Worm (Caenorhabditis elegans): ENCODE data around the gene C25H3.17.

Gene C25H3.17

DNA sequence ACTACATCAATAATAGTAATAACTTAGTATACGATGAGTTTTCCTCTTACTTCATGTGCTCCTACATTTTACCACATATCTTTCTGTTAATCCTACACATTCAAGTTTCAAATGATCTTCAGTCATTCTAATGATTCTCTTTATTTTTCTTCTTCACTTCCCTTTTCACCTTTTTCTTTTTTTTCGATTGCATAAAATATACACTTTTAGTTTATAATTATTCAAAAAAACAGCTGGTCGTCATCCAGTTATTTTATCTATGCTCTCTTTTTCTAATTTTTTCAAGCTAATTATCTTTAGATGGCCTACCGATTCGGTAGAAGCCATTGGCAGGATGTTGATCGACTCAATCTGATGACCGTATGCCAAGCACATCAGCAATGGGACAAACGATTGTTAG, 15.3 kb downstream of the C25H3.17 start, which contains the start of gene F59E12.1:
TSS of gene F59E12.1 (plus strand) at position 301 of the 400 bp plus-strand sequence.
- TF ChIP-seq hlh-1 (tag; optimal IDR thresholded peaks at IDR 0.05), result no peak
- no peak for TF ChIP-seq elt-1 (tag; optimal IDR thresholded peaks at IDR 0.05; ENCODE audit: borderline replicate concordance, insufficient read depth)
- no peak for TF ChIP-seq nhr-237 (tag; optimal IDR thresholded peaks at IDR 0.05)
- TF ChIP-seq elt-3 (tag; optimal IDR thresholded peaks at IDR 0.05), result no peak
- TF ChIP-seq mep-1 (tag; optimal IDR thresholded peaks at IDR 0.05), result no peak
- no peak for TF ChIP-seq lin-13 (tag; optimal IDR thresholded peaks at IDR 0.05)
- TF ChIP-seq unc-39 (tag; optimal IDR thresholded peaks at IDR 0.05), result no peak

- TF ChIP-seq unc-62 (GFP tag; optimal IDR thresholded peaks at IDR 0.05) (no peak), nhr-237 (tag; optimal IDR thresholded peaks at IDR 0.05) (no peak), hlh-1 (tag; optimal IDR thresholded peaks at IDR 0.05) (no peak), pha-4 (tag; optimal IDR thresholded peaks at IDR 0.05) (no peak), flh-1 (GFP tag; optimal IDR thresholded peaks at IDR 0.05) (no peak), ceh-43 (GFP tag; optimal IDR thresholded peaks at IDR 0.05) (no peak), unc-39 (tag; optimal IDR thresholded peaks at IDR 0.05) (no peak), sem-2 (GFP tag; optimal IDR thresholded peaks at IDR 0.05) (no peak), lsy-2 (tag; optimal IDR thresholded peaks at IDR 0.05) (no peak), elt-1 (tag; optimal IDR thresholded peaks at IDR 0.05; ENCODE audit: borderline replicate concordance, insufficient read depth) (no peak), nhr-76 (tag; optimal IDR thresholded peaks at IDR 0.05) (no peak), nhr-2 (tag; optimal IDR thresholded peaks at IDR 0.05) (no peak), zip-8 (tag; optimal IDR thresholded peaks at IDR 0.05) (no peak), elt-3 (tag; optimal IDR thresholded peaks at IDR 0.05) (no peak), ces-1 (GFP tag; optimal IDR thresholded peaks at IDR 0.05) (no peak), bed-3 (GFP tag; optimal IDR thresholded peaks at IDR 0.05) (no peak)
Measured at ce11 chrII:5652334-5652733, 17.1 kb downstream of the C25H3.17 start, which contains the start of gene bli-2. Gene bli-2 (minus strand): TSS chrII:5652434.

DNA sequence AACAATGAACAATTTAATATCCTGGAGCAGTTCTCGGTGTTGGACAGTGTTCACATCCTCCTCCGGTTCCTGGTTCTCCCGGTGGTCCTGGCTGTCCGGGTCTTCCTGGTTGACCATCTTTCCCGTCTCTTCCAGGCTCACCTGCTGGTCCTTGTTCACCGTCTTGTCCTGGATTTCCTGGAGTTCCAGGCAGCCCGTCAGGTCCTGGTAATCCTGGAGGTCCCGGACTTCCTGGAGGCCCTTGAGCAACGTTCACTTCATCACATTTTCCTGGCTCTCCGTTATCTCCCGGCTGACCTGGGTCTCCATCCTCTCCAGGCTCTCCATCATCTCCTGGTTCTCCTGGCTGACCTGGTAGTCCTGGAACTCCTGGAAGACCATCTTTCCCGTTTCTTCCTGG, 18.1 kb downstream of the C25H3.17 start:
- TF ChIP-seq lin-32 (GFP tag; optimal IDR thresholded peaks at IDR 0.05) (no peak), unc-39 (tag; optimal IDR thresholded peaks at IDR 0.05) (no peak), ceh-43 (GFP tag; optimal IDR thresholded peaks at IDR 0.05) (no peak), ceh-83 (GFP tag; optimal IDR thresholded peaks at IDR 0.05) (no peak), drap-1 (GFP tag; optimal IDR thresholded peaks at IDR 0.05) (no peak), flh-1 (GFP tag; optimal IDR thresholded peaks at IDR 0.05) (no peak), unc-62 (GFP tag; optimal IDR thresholded peaks at IDR 0.05) (no peak), nhr-237 (tag; optimal IDR thresholded peaks at IDR 0.05) (no peak), bed-3 (GFP tag; optimal IDR thresholded peaks at IDR 0.05) (no peak), elt-1 (tag; optimal IDR thresholded peaks at IDR 0.05; ENCODE audit: borderline replicate concordance, insufficient read depth) (no peak), nhr-2 (tag; optimal IDR thresholded peaks at IDR 0.05) (no peak), tbx-8 (GFP tag; optimal IDR thresholded peaks at IDR 0.05) (no peak), cnd-1 (tag; optimal IDR thresholded peaks at IDR 0.05) (no peak), ham-2 (GFP tag; optimal IDR thresholded peaks at IDR 0.05) (no peak), nhr-28 (tag; optimal IDR thresholded peaks at IDR 0.05) (no peak), snpc-4 (tag; optimal IDR thresholded peaks at IDR 0.05) (no peak), ces-1 (GFP tag; optimal IDR thresholded peaks at IDR 0.05) (no peak), mab-5 (tag; optimal IDR thresholded peaks at IDR 0.05) (no peak), sem-2 (GFP tag; optimal IDR thresholded peaks at IDR 0.05) (no peak)

DNA sequence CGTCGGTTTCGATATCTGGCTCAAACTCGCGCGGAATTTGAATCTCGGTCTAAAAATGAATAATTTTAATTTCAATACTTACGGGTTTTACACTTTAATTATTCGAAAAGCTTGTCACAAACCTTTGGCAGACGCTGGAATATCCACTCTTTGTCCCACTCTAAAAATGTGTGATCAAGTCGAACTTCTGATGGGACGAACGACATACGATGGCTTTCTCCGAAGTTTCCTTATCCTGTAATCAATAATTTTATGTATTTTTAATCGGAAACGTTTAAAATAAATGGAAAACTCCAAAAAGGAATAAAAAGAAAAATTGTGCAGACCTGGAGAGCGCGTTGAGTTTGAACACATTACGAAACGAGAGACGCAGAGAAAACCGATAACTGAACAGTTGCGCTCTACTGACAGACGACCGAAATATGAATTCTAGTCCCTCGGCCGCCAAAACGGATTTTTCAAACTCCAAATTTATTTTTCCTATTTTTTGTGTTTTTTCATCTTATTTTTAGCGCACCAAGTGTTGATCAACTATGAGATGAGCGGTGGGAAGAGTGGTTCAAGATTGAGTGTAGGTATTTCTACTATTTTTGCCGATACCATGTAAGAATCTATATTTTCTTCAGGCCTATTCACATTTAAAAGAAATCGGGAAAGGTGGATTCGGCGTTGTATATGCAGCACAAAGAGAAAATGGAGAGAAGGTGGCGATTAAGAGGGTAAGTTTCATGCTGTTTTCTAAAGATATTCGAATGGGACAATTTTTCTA, 20.1 kb downstream of the C25H3.17 start, which contains the start of the genes sam-4, F59E12.17 and zyg-1:
TSS of gene sam-4 (minus strand) at position 51 of the 769 bp plus-strand sequence.
TSS of gene F59E12.17 (minus strand) at position 235 of the 769 bp plus-strand sequence.
TSS of gene zyg-1 (plus strand) at position 513 of the 769 bp plus-strand sequence.
- TF ChIP-seq snpc-4 (tag; optimal IDR thresholded peaks at IDR 0.05) (no peak), lsy-2 (tag; optimal IDR thresholded peaks at IDR 0.05) (peak; percentile 80), elt-3 (tag; optimal IDR thresholded peaks at IDR 0.05) (no peak), lin-13 (tag; optimal IDR thresholded peaks at IDR 0.05) (peak; percentile 6), ceh-39 (tag; optimal IDR thresholded peaks at IDR 0.05) (peak; percentile 96), nhr-2 (tag; optimal IDR thresholded peaks at IDR 0.05) (peak; percentile 23), unc-39 (tag; optimal IDR thresholded peaks at IDR 0.05) (no peak), mls-2 (tag; optimal IDR thresholded peaks at IDR 0.05) (no peak), blmp-1 (tag; optimal IDR thresholded peaks at IDR 0.05) (no peak), ces-1 (GFP tag; optimal IDR thresholded peaks at IDR 0.05) (no peak), sptf-1 (tag; optimal IDR thresholded peaks at IDR 0.05) (peak; percentile 32), unc-62 (GFP tag; optimal IDR thresholded peaks at IDR 0.05) (peak; percentile 1), pha-4 (tag; optimal IDR thresholded peaks at IDR 0.05) (peak; percentile 28), unc-120 (tag; optimal IDR thresholded peaks at IDR 0.05; ENCODE audit: poor library complexity, severe bottlenecking) (no peak), M03D4.4 (tag; optimal IDR thresholded peaks at IDR 0.05) (no peak), mab-5 (tag; optimal IDR thresholded peaks at IDR 0.05) (no peak), zip-8 (tag; optimal IDR thresholded peaks at IDR 0.05) (no peak), nhr-237 (tag; optimal IDR thresholded peaks at IDR 0.05) (peak; percentile 40), ceh-83 (GFP tag; optimal IDR thresholded peaks at IDR 0.05) (no peak), ceh-43 (GFP tag; optimal IDR thresholded peaks at IDR 0.05) (no peak), hlh-1 (tag; optimal IDR thresholded peaks at IDR 0.05) (peak; percentile 76), mep-1 (tag; optimal IDR thresholded peaks at IDR 0.05) (peak; percentile 88), nhr-12 (tag; optimal IDR thresholded peaks at IDR 0.05) (no peak)

Data from whole organism, mixed stage, embryonic.